Worm (Caenorhabditis elegans) whole organism, L4/young adult: ENCODE data around the gene K03B4.6.

Source experiments
- W03F9.2 ChIP-seq: fragments of 150-350 bp; optimal IDR thresholded peaks from 2 replicates; lab custom pipeline; 2014; ENCODE audit warnings: missing biosample characterization, missing genetic modification characterization
- him-1 ChIP-seq: sonication (generic microtip); optimal IDR thresholded peaks from 2 replicates; lab custom pipeline; 2016; ENCODE audit warnings: missing genotype, missing genetic modification reagents, missing genetic modification characterization, missing compliant biosample characterization

ce11 chrV:4722314-4722713 is 46.3 kb upstream of the K03B4.6 start, which contains the start of gene F39G3.5:
- TF ChIP-seq him-1 (tag; lab: Kevin White, UChicago), result no peak
- no peak for TF ChIP-seq W03F9.2 (tag; lab: Kevin White, UChicago)
